Worm (Caenorhabditis elegans): Measurements from ENCODE around the gene clec-36.

ce11 chrV:16842941-16843340, 5.5 kb downstream of the clec-36 start, which contains the start of gene clec-25:
- TF ChIP-seq R02D3.7 (tag; optimal IDR thresholded peaks at IDR 0.05) (no peak), fos-1 (tag; optimal IDR thresholded peaks at IDR 0.05) (no peak), lsy-2 (tag; optimal IDR thresholded peaks at IDR 0.05) (no peak), sma-3 (GFP tag; optimal IDR thresholded peaks at IDR 0.05) (no peak), skn-1 (tag; optimal IDR thresholded peaks at IDR 0.05) (no peak), ama-1 (optimal IDR thresholded peaks at IDR 0.05) (no peak), alr-1 (tag; optimal IDR thresholded peaks at IDR 0.05) (no peak), lin-13 (GFP tag; optimal IDR thresholded peaks at IDR 0.05) (no peak), nhr-77 (tag; optimal IDR thresholded peaks at IDR 0.05) (no peak), mdl-1 (tag; optimal IDR thresholded peaks at IDR 0.05) (no peak), unc-62 (GFP tag; optimal IDR thresholded peaks at IDR 0.05) (no peak), blmp-1 (tag; optimal IDR thresholded peaks at IDR 0.05; ENCODE audit: insufficient read depth) (no peak), unc-55 (GFP tag; optimal IDR thresholded peaks at IDR 0.05) (no peak)
